Worm (Caenorhabditis elegans) whole organism, early embryonic: Measurements from ENCODE around the gene grl-2.

Source experiments
- B0310.2 ChIP-seq: sonication (generic microtip); optimal IDR thresholded peaks from 2 replicates; lab custom pipeline; 2016; ENCODE audit warnings: mild to moderate bottlenecking, missing genetic modification characterization, missing compliant biosample characterization
- F13C5.2 ChIP-seq: sonication (generic microtip); optimal IDR thresholded peaks from 2 replicates; lab custom pipeline; 2017; ENCODE audit warnings: mild to moderate bottlenecking, missing genetic modification characterization, inconsistent platforms, missing compliant biosample characterization
- aly-1 ChIP-seq: sonication (generic microtip); optimal IDR thresholded peaks from 2 replicates; lab custom pipeline; 2016; ENCODE audit warnings: missing genetic modification characterization, missing compliant biosample characterization
- ama-1 ChIP-seq: fragments of 150-350 bp; optimal IDR thresholded peaks from 2 replicates; lab custom pipeline; 2014
- ceh-13 ChIP-seq: fragments of 200-800 bp; sonication (Bioruptor generic); optimal IDR thresholded peaks from 2 replicates; lab custom pipeline; 2018; ENCODE audit warnings: mild to moderate bottlenecking, missing genetic modification characterization, missing compliant biosample characterization
- ceh-36 ChIP-seq: sonication (generic microtip); optimal IDR thresholded peaks from 2 replicates; lab custom pipeline; 2016; ENCODE audit warnings: missing genetic modification characterization, inconsistent platforms, missing compliant biosample characterization
- ets-7 ChIP-seq: sonication (generic microtip); optimal IDR thresholded peaks from 2 replicates; lab custom pipeline; 2016; ENCODE audit warnings: missing genotype, missing genetic modification characterization, missing compliant biosample characterization
- flt-1 ChIP-seq: fragments of 200-800 bp; sonication (Bioruptor generic); IDR thresholded peaks from 2 replicates; pipeline ENCODE4 v1.3.6; 2022; ENCODE audit warnings: missing genetic modification characterization, missing compliant biosample characterization
- hmbx-1 ChIP-seq: sonication (generic microtip); optimal IDR thresholded peaks from 2 replicates; lab custom pipeline; 2016; ENCODE audit warnings: mild to moderate bottlenecking, missing genetic modification characterization, missing compliant biosample characterization
- hmg-4 ChIP-seq: fragments of 200-800 bp; sonication (Bioruptor generic); optimal IDR thresholded peaks from 2 replicates; lab custom pipeline; 2018; ENCODE audit warnings: mild to moderate bottlenecking, missing genetic modification characterization, missing compliant biosample characterization
- hnd-1 ChIP-seq: sonication (generic microtip); optimal IDR thresholded peaks from 2 replicates; lab custom pipeline; 2016; ENCODE audit warnings: missing genetic modification characterization, missing compliant biosample characterization
- pes-1 ChIP-seq: fragments of 200-800 bp; sonication (Bioruptor generic); IDR thresholded peaks from 2 replicates; pipeline ENCODE4 v1.3.6; 2022; ENCODE audit warnings: missing genetic modification reagents, missing genetic modification characterization, missing compliant biosample characterization
- scrt-1 ChIP-seq: fragments of 200-800 bp; sonication (Bioruptor generic); IDR thresholded peaks from 2 replicates; pipeline ENCODE4 v1.3.6; 2022; ENCODE audit warnings: missing genetic modification characterization, missing compliant biosample characterization
- sea-1 ChIP-seq: fragments of 200-800 bp; sonication (Bioruptor generic); conservative IDR thresholded peaks from 2 replicates; pipeline ENCODE4 v1.3.6; 2022; ENCODE audit warnings: missing genetic modification characterization, missing compliant biosample characterization
- tbx-11 ChIP-seq: fragments of 200-800 bp; sonication (Bioruptor generic); IDR thresholded peaks from 2 replicates; pipeline ENCODE4 v1.3.6; 2022; ENCODE audit warnings: missing genetic modification characterization, missing compliant biosample characterization
- tbx-37 ChIP-seq: fragments of 200-800 bp; sonication (Bioruptor generic); conservative IDR thresholded peaks from 2 replicates; pipeline ENCODE4 v1.3.6; 2022; ENCODE audit warnings: missing genetic modification reagents, missing genetic modification characterization, missing compliant biosample characterization
- tra-4 ChIP-seq: sonication (generic microtip); optimal IDR thresholded peaks from 2 replicates; lab custom pipeline; 2017; ENCODE audit warnings: missing genetic modification characterization, missing compliant biosample characterization

grl-2 gene

DNA sequence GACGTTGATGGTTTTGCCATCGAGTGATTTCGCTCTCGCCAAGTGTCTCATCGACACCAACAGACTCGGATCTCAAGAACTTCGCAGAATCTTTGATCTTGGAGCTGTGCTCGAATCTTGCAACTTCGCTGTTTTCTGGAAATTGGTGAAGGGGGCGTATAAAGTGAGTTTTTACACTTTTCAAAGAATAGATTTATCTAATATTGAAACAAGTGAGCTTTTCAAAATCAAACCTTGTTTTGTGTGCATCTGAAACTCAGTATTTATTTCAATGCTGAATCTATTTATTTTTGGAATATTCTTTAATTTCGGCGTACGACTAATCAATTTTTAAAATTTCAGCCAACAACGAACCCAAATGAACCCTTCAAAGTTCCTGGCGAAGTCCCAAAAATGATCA lies 9.4 kb downstream of the grl-2 start:
- no peak for TF ChIP-seq ceh-13 (GFP tag; lab: Kevin White, UChicago)

DNA sequence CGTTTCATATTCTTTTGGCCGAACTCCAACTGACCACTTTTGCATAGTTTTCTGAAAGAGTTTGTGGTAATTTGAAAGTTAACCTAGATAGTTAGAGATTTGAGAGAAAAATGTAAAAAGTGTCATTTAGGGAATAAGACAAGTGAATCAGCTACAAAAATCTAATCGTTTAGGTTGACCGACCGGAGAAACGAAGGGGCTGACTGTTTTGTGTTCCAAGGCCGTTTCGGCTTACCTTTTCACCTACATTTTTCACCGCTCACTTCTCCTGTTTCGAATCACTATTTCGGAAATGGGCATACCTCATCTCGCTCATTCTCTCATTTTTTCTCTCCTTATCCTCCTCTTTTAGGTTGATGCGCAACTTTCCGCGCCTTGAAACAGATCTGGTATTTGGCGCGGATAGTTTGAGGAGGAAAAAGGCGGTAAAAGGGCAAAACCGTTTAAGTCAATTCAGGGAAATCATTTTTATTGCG lies 16.2 kb downstream of the grl-2 start, which contains the start of gene mpst-7:
Gene mpst-7 (minus strand): TSS at position 51 of the 476 bp plus-strand sequence.
- TF ChIP-seq ets-7: no peak
- no peak for TF ChIP-seq flt-1 (GFP tag; lab: Robert Waterston, UW)
- TF ChIP-seq F13C5.2 (tag; lab: Kevin White, UChicago): no peak

- no peak for TF ChIP-seq hmbx-1 (tag; lab: Kevin White, UChicago)
- no peak for TF ChIP-seq aly-1 (tag; lab: Kevin White, UChicago)
- TF ChIP-seq hmg-4 (GFP tag; lab: Kevin White, UChicago): no peak
- no peak for TF ChIP-seq scrt-1
- no peak for TF ChIP-seq B0310.2 (tag; lab: Kevin White, UChicago)
- TF ChIP-seq ama-1 (lab: Kevin White, UChicago): no peak
- TF ChIP-seq ets-7: no peak
- TF ChIP-seq F13C5.2 (tag; lab: Kevin White, UChicago): no peak
Measured at ce11 chrV:12963192-12963591, 18.3 kb downstream of the grl-2 start, which contains the start of gene hrg-9. Gene hrg-9 (minus strand): TSS chrV:12963343.

DNA sequence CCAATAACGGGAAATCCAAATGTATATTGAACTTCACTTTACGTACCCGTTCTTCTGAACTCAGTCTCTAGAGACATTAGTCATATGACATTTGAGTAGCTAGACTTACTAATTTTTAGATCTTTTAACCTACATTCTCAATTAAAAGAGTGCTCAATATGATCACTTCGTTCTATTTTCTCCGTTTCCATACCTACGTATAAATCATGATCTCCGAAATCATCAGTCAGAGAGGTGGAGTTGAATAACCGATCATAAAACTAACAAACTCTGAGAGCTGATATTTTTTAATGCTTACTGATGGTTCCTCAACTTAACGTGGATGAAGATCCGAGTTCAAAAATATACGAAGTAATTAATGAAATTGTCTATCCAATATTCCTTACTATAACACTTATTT lies 19.2 kb downstream of the grl-2 start, which contains the start of gene srd-35:
Gene srd-35 (plus strand): TSS at position 301 of the 400 bp plus-strand sequence.
- TF ChIP-seq ets-7 (no peak), ama-1 (lab: Kevin White, UChicago) (no peak), ceh-13 (GFP tag; lab: Kevin White, UChicago) (no peak)

- no peak for TF ChIP-seq B0310.2 (tag; lab: Kevin White, UChicago)
- no peak for TF ChIP-seq ama-1 (lab: Kevin White, UChicago)
- TF ChIP-seq hmbx-1 (tag; lab: Kevin White, UChicago): no peak
- TF ChIP-seq tbx-11 (GFP tag; lab: Robert Waterston, UW): no peak
- TF ChIP-seq tbx-37 (GFP tag; lab: Robert Waterston, UW): no peak
- TF ChIP-seq sea-1 (GFP tag; lab: Robert Waterston, UW): no peak
- TF ChIP-seq scrt-1: no peak
- no peak for TF ChIP-seq hmg-4 (GFP tag; lab: Kevin White, UChicago)
- TF ChIP-seq pes-1 (GFP tag; lab: Robert Waterston, UW): no peak
- TF ChIP-seq tra-4 (tag; lab: Kevin White, UChicago): no peak
- no peak for TF ChIP-seq ceh-13 (GFP tag; lab: Kevin White, UChicago)
- TF ChIP-seq aly-1 (tag; lab: Kevin White, UChicago): no peak
- no peak for TF ChIP-seq flt-1 (GFP tag; lab: Robert Waterston, UW)
- TF ChIP-seq ets-7: no peak
- TF ChIP-seq hnd-1 (tag; lab: Kevin White, UChicago): no peak
- no peak for TF ChIP-seq ceh-36 (tag; lab: Kevin White, UChicago)
- TF ChIP-seq F13C5.2 (tag; lab: Kevin White, UChicago): no peak
Measured at ce11 chrV:12967110-12967509, 22.2 kb downstream of the grl-2 start, which contains the start of gene R186.3. Gene R186.3 (minus strand): TSS chrV:12967210.

DNA sequence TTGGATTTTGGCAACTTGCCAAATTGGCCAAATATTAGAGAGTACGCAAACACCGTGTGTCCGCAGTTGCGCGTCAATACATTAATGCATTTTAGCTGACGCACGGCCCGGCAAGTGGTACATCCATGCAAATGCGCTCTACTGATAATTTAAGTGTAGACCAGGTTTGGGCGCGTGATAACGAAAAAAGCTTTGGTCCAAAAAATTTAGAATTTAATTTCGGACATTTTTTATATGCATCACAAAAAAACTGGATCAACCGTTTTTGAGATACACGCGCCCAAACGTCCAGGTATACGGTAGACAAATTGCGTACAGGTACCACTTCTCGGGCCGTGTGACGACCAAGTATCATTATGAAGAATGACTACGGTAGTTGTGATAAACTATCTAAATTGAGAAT lies 23.1 kb downstream of the grl-2 start, which contains the start of gene R186.8:
Gene R186.8 (minus strand): TSS at position 58 of the 403 bp plus-strand sequence.
- TF ChIP-seq tbx-37 (GFP tag; lab: Robert Waterston, UW) (0 out of 2 replicates have a peak, but pooled peaks have one; percentile 28), F13C5.2 (tag; lab: Kevin White, UChicago) (peak; percentile 13)

DNA sequence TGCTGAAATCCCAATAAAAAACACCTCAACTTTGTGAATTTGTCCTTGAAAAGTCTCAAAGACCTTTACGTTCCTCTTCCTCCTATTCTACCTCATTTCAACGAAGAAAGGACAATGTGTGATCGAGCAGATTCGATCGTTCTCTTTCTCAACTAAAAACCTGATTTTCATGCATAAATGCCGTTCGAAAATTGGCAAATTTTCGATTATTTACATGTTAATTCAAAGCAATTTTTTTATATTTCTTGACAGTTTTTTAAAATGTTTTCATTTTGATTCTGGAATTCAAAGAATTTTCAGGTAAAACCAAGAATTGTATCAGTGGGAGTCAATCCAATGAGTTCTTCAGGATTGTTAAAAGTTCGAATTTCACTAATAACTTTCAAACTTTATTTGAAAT lies 23.7 kb downstream of the grl-2 start, which contains the start of gene lin-46:
Gene lin-46 (plus strand): TSS at position 301 of the 400 bp plus-strand sequence.
- TF ChIP-seq tra-4 (tag; lab: Kevin White, UChicago) (no peak), ceh-13 (GFP tag; lab: Kevin White, UChicago) (no peak), ceh-36 (tag; lab: Kevin White, UChicago) (no peak), pes-1 (GFP tag; lab: Robert Waterston, UW) (no peak), F13C5.2 (tag; lab: Kevin White, UChicago) (no peak), scrt-1 (no peak), B0310.2 (tag; lab: Kevin White, UChicago) (no peak), sea-1 (GFP tag; lab: Robert Waterston, UW) (no peak), tbx-37 (GFP tag; lab: Robert Waterston, UW) (no peak), tbx-11 (GFP tag; lab: Robert Waterston, UW) (no peak), ets-7 (no peak), hnd-1 (tag; lab: Kevin White, UChicago) (no peak), hmbx-1 (tag; lab: Kevin White, UChicago) (no peak), aly-1 (tag; lab: Kevin White, UChicago) (no peak), hmg-4 (GFP tag; lab: Kevin White, UChicago) (no peak), ama-1 (lab: Kevin White, UChicago) (no peak), flt-1 (GFP tag; lab: Robert Waterston, UW) (no peak)

DNA sequence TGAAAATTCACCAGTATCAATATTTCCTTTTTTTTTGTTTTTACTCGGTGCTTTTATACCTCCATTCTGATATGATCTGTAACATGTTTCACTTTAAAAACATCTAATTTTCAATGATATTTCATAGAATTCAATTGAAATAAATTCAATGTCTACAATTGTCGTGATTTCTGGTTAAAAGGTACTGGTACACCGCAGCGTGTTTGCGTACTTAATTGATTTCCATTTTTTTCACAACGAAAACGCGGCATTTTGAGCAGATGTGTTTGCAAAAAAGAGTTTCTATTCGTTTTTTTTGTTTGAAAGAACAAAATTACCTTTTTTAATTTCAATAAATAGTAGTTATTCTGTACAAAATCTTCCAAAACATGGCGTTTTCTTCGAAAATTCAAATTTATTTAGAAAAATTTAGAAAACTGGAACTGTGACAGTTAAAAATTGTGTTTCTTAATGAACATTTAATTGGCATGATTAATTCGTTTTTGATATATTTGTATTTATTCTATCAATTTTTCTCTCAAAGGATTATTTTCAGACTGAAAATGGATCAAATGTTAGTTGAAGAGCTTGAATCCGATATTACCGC lies 25.8 kb downstream of the grl-2 start, which contains the start of gene pnn-1:
Gene pnn-1 (plus strand): TSS at position 536 of the 586 bp plus-strand sequence.
- TF ChIP-seq hmbx-1 (tag; lab: Kevin White, UChicago): no peak
- TF ChIP-seq ceh-36 (tag; lab: Kevin White, UChicago): no peak
- no peak for TF ChIP-seq B0310.2 (tag; lab: Kevin White, UChicago)
- no peak for TF ChIP-seq ets-7
- TF ChIP-seq hnd-1 (tag; lab: Kevin White, UChicago): no peak
- TF ChIP-seq aly-1 (tag; lab: Kevin White, UChicago): no peak
- no peak for TF ChIP-seq tbx-11 (GFP tag; lab: Robert Waterston, UW)
- no peak for TF ChIP-seq pes-1 (GFP tag; lab: Robert Waterston, UW)
- no peak for TF ChIP-seq ama-1 (lab: Kevin White, UChicago)
- TF ChIP-seq hmg-4 (GFP tag; lab: Kevin White, UChicago): no peak
- no peak for TF ChIP-seq ceh-13 (GFP tag; lab: Kevin White, UChicago)
